Worm (Caenorhabditis elegans) whole organism, late embryonic: ENCODE results near the gene F58G1.2.

ENCODE experiments used
- C08G9.2 ChIP-seq: sonication (generic microtip); optimal IDR thresholded peaks from 2 replicates; lab custom pipeline; 2016; ENCODE audit warnings: mild to moderate bottlenecking, missing genetic modification characterization, moderate library complexity, missing compliant biosample characterization
- F13H6.1 ChIP-seq: sonication (generic microtip); optimal IDR thresholded peaks from 2 replicates; lab custom pipeline; 2016; ENCODE audit warnings: missing genetic modification characterization, missing compliant biosample characterization
- K02D7.2 ChIP-seq: sonication (generic microtip); optimal IDR thresholded peaks from 2 replicates; lab custom pipeline; 2017; ENCODE audit warnings: mild to moderate bottlenecking, missing genetic modification characterization, missing compliant biosample characterization
- K09A11.1 ChIP-seq: sonication (generic microtip); optimal IDR thresholded peaks from 2 replicates; lab custom pipeline; 2017; ENCODE audit warnings: antibody characterized with exemption, mild to moderate bottlenecking, missing genetic modification characterization, missing compliant biosample characterization; ENCODE audit not compliant: insufficient read depth
- T23F11.4 ChIP-seq: fragments of 200-800 bp; sonication (Bioruptor generic); optimal IDR thresholded peaks from 2 replicates; lab custom pipeline; 2018; ENCODE audit warnings: mild to moderate bottlenecking, missing genetic modification characterization, missing compliant biosample characterization
- ama-1 ChIP-seq: fragments of 150-350 bp; optimal IDR thresholded peaks from 2 replicates; lab custom pipeline; 2014
- ceh-18 ChIP-seq: sonication (generic microtip); optimal IDR thresholded peaks from 2 replicates; lab custom pipeline; 2016; ENCODE audit warnings: missing genetic modification characterization, missing compliant biosample characterization
- ceh-2 ChIP-seq: sonication (generic microtip); optimal IDR thresholded peaks from 2 replicates; lab custom pipeline; 2016; ENCODE audit warnings: missing genotype, missing genetic modification characterization, missing compliant biosample characterization
- ceh-22 ChIP-seq: sonication (generic microtip); optimal IDR thresholded peaks from 2 replicates; lab custom pipeline; 2017; ENCODE audit warnings: missing biosample characterization, missing genetic modification characterization
- ceh-34 ChIP-seq: sonication (generic microtip); optimal IDR thresholded peaks from 2 replicates; lab custom pipeline; 2016; ENCODE audit warnings: mild to moderate bottlenecking, missing genetic modification characterization, missing compliant biosample characterization
- ceh-9 ChIP-seq: sonication (generic microtip); optimal IDR thresholded peaks from 2 replicates; lab custom pipeline; 2016; ENCODE audit warnings: mild to moderate bottlenecking, missing genetic modification characterization, inconsistent platforms, missing compliant biosample characterization
- che-1 ChIP-seq: sonication (generic microtip); optimal IDR thresholded peaks from 2 replicates; lab custom pipeline; 2016; ENCODE audit warnings: mild to moderate bottlenecking, missing genetic modification characterization, missing compliant biosample characterization
- dmd-4 ChIP-seq: sonication (generic microtip); optimal IDR thresholded peaks from 2 replicates; lab custom pipeline; 2016; ENCODE audit warnings: borderline replicate concordance, missing genetic modification characterization, missing compliant biosample characterization
- dve-1 ChIP-seq: sonication (generic microtip); optimal IDR thresholded peaks from 2 replicates; lab custom pipeline; 2017; ENCODE audit warnings: antibody characterized with exemption, mild to moderate bottlenecking, missing genetic modification characterization, missing compliant biosample characterization
- elt-4 ChIP-seq: sonication (generic microtip); optimal IDR thresholded peaks from 2 replicates; lab custom pipeline; 2016; ENCODE audit warnings: missing genetic modification characterization, missing compliant biosample characterization
- ets-4 ChIP-seq: sonication (generic microtip); optimal IDR thresholded peaks from 2 replicates; lab custom pipeline; 2016; ENCODE audit warnings: missing genetic modification characterization, missing compliant biosample characterization
- eyg-1 ChIP-seq: sonication (generic microtip); optimal IDR thresholded peaks from 2 replicates; lab custom pipeline; 2016; ENCODE audit warnings: missing genotype, missing genetic modification characterization, missing compliant biosample characterization
- gmeb-2 ChIP-seq: sonication (generic microtip); optimal IDR thresholded peaks from 2 replicates; lab custom pipeline; 2016; ENCODE audit warnings: missing genetic modification characterization, inconsistent platforms, missing compliant biosample characterization
- hlh-13 ChIP-seq: fragments of 200-800 bp; sonication (Bioruptor generic); optimal IDR thresholded peaks from 2 replicates; lab custom pipeline; 2018; ENCODE audit warnings: mild to moderate bottlenecking, missing genetic modification characterization, missing compliant biosample characterization
- hlh-8 ChIP-seq: sonication (generic microtip); optimal IDR thresholded peaks from 2 replicates; lab custom pipeline; 2016; ENCODE audit warnings: missing genotype, missing genetic modification characterization, missing compliant biosample characterization
- lim-6 ChIP-seq: sonication (generic microtip); optimal IDR thresholded peaks from 2 replicates; lab custom pipeline; 2016; ENCODE audit warnings: missing genetic modification characterization, missing compliant biosample characterization
- lin-11 ChIP-seq: fragments of 200-800 bp; sonication (Bioruptor generic); optimal IDR thresholded peaks from 2 replicates; lab custom pipeline; 2018; ENCODE audit warnings: mild to moderate bottlenecking, missing genetic modification characterization, missing compliant biosample characterization
- mec-3 ChIP-seq: sonication (generic microtip); optimal IDR thresholded peaks from 2 replicates; lab custom pipeline; 2016; ENCODE audit warnings: borderline replicate concordance, missing genetic modification characterization, missing compliant biosample characterization
- nfya-1 ChIP-seq: sonication (generic microtip); optimal IDR thresholded peaks from 2 replicates; lab custom pipeline; 2017; ENCODE audit warnings: missing genetic modification characterization, mild to moderate bottlenecking, missing compliant biosample characterization, antibody characterized with exemption, moderate library complexity
- nhr-232 ChIP-seq: sonication (generic microtip); optimal IDR thresholded peaks from 2 replicates; lab custom pipeline; 2016; ENCODE audit warnings: missing genetic modification characterization, missing compliant biosample characterization
- npax-4 ChIP-seq: sonication (generic microtip); optimal IDR thresholded peaks from 2 replicates; lab custom pipeline; 2016; ENCODE audit warnings: missing genetic modification characterization, missing compliant biosample characterization
- pag-3 ChIP-seq: sonication (generic microtip); optimal IDR thresholded peaks from 2 replicates; lab custom pipeline; 2016; ENCODE audit warnings: missing compliant biosample characterization, missing genetic modification characterization, borderline replicate concordance
- pat-9 ChIP-seq: fragments of 200-800 bp; sonication (Bioruptor generic); optimal IDR thresholded peaks from 2 replicates; lab custom pipeline; 2018; ENCODE audit warnings: mild to moderate bottlenecking, missing genetic modification characterization, moderate library complexity, missing compliant biosample characterization
- pax-1 ChIP-seq: fragments of 150-350 bp; optimal IDR thresholded peaks from 2 replicates; lab custom pipeline; 2014; ENCODE audit warnings: missing biosample characterization, missing genetic modification characterization
- pqm-1 ChIP-seq: sonication (generic microtip); optimal IDR thresholded peaks from 2 replicates; lab custom pipeline; 2016; ENCODE audit warnings: missing genetic modification characterization, missing compliant biosample characterization
- rnt-1 ChIP-seq: sonication (generic microtip); optimal IDR thresholded peaks from 2 replicates; lab custom pipeline; 2016; ENCODE audit warnings: missing genetic modification characterization, missing compliant biosample characterization
- sdc-2 ChIP-seq: sonication (generic microtip); optimal IDR thresholded peaks from 2 replicates; lab custom pipeline; 2016; ENCODE audit warnings: missing genotype, missing genetic modification characterization, missing compliant biosample characterization
- sox-2 ChIP-seq: fragments of 200-800 bp; sonication (Bioruptor generic); IDR thresholded peaks from 2 replicates; pipeline ENCODE4 v1.3.6; 2022; ENCODE audit warnings: missing genetic modification reagents, missing genetic modification characterization, missing compliant biosample characterization
- syd-9 ChIP-seq: sonication (generic microtip); optimal IDR thresholded peaks from 2 replicates; lab custom pipeline; 2016; ENCODE audit warnings: mild to moderate bottlenecking, missing genetic modification characterization, moderate library complexity, missing compliant biosample characterization
- tbx-2 ChIP-seq: sonication (generic microtip); optimal IDR thresholded peaks from 2 replicates; lab custom pipeline; 2016; ENCODE audit warnings: missing genetic modification characterization, missing compliant biosample characterization
- tbx-7 ChIP-seq: sonication (generic microtip); optimal IDR thresholded peaks from 2 replicates; lab custom pipeline; 2016; ENCODE audit warnings: missing genotype, missing genetic modification characterization, missing compliant biosample characterization
- unc-3 ChIP-seq, 2 experiments: fragments of 200-800 bp in 1 of 2; sonication (Bioruptor generic) in 1 of 2; sonication (generic microtip) in 1 of 2; conservative IDR thresholded peaks in 1 of 2; optimal IDR thresholded peaks in 1 of 2; 2 replicates each; pipeline versions ENCODE4 v1.3.6 to Lab custom; 2016 to 2022; ENCODE audit warnings: missing compliant biosample characterization in 2 of 2, missing genetic modification characterization in 2 of 2, missing genetic modification reagents in 1 of 2
- unc-42 ChIP-seq: sonication (generic microtip); optimal IDR thresholded peaks from 2 replicates; lab custom pipeline; 2016; ENCODE audit warnings: missing genotype, missing genetic modification characterization, missing compliant biosample characterization

The F58G1.2 gene

DNA sequence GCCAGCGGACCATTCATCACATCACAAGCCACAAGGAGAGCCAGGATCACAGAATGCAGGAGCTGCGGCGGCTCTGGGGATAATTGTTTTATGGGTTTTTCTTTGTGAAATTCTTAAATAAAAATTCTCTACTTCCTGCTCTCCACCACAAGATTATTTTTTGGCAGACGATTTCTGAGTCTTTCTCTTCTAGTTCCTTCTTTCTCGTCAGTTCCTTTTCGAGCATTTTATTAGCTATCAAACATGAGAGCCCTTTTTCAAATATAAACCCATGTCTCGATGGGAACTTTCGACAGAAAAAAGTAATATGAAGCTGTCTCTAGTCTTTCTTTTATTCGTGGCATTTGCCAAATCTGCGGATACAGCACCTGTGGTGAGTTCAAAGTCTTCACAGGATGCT, 30.3 kb downstream of the F58G1.2 start, which contains the start of gene F35C5.3:
TSS of gene F35C5.3 (plus strand) at position 301 of the 400 bp plus-strand sequence.
- TF ChIP-seq pqm-1 (no peak), K02D7.2 (tag; lab: Kevin White, UChicago) (no peak), C08G9.2 (tag; lab: Kevin White, UChicago) (no peak), T23F11.4 (GFP tag; lab: Kevin White, UChicago) (no peak), che-1 (tag; lab: Kevin White, UChicago) (no peak), npax-4 (tag; lab: Kevin White, UChicago) (no peak), nfya-1 (no peak), pax-1 (no peak), syd-9 (tag; lab: Kevin White, UChicago) (no peak), lin-11 (tag; lab: Kevin White, UChicago) (no peak), dve-1 (tag; lab: Kevin White, UChicago) (no peak), hlh-8 (no peak), pag-3 (tag; lab: Kevin White, UChicago) (no peak), eyg-1 (no peak), ceh-18 (tag; lab: Kevin White, UChicago) (no peak), ceh-2 (tag; lab: Kevin White, UChicago) (no peak), nhr-232 (no peak), mec-3 (no peak), elt-4 (no peak), ama-1 (no peak)
- TF ChIP-seq, all 69 proteins: peak for 0

DNA sequence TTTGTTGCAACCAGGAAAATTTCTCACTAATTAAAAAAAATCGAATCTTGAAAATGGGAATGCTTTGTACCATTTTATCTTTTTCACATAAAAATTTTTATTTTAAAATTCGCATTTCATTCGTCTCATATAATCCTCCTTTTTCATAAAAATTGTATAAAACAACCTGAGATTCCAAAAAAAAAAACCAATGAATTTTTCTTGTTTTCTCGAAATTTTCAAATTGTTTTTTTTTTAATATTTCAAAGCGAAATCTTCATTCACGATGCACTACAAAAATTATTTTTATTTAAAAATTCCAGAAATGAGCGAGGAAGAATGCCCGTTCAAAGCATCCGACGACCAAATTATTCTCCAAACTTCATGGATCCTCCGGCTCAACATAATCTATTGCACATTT, 33.8 kb downstream of the F58G1.2 start, which contains the start of gene sra-14:
TSS of gene sra-14 (plus strand) at position 301 of the 400 bp plus-strand sequence.
- TF ChIP-seq hlh-13 (GFP tag; lab: Kevin White, UChicago): no peak
- TF ChIP-seq gmeb-2 (tag; lab: Kevin White, UChicago): no peak
- TF ChIP-seq T23F11.4 (GFP tag; lab: Kevin White, UChicago): no peak
- no peak for TF ChIP-seq eyg-1
- TF ChIP-seq F13H6.1 (tag; lab: Kevin White, UChicago): no peak
- no peak for TF ChIP-seq pqm-1
- no peak for TF ChIP-seq C08G9.2 (tag; lab: Kevin White, UChicago)
- TF ChIP-seq rnt-1 (tag; lab: Kevin White, UChicago): no peak
- TF ChIP-seq lin-11 (tag; lab: Kevin White, UChicago): no peak
- no peak for TF ChIP-seq tbx-7 (tag; lab: Kevin White, UChicago)
- no peak for TF ChIP-seq K09A11.1
- no peak for TF ChIP-seq nfya-1
- TF ChIP-seq unc-42 (tag; lab: Kevin White, UChicago): no peak
- no peak for TF ChIP-seq ets-4 (tag; lab: Kevin White, UChicago)
- no peak for TF ChIP-seq unc-3 (GFP tag; conservative IDR thresholded peaks at IDR 0.05; lab: Robert Waterston, UW)
- TF ChIP-seq unc-3 (tag; optimal IDR thresholded peaks at IDR 0.05; lab: Kevin White, UChicago): no peak
- TF ChIP-seq dmd-4 (tag; lab: Kevin White, UChicago): no peak
- TF ChIP-seq sdc-2: no peak
- no peak for TF ChIP-seq hlh-8
- no peak for TF ChIP-seq pat-9 (tag; lab: Kevin White, UChicago)
- no peak for TF ChIP-seq ceh-9

DNA sequence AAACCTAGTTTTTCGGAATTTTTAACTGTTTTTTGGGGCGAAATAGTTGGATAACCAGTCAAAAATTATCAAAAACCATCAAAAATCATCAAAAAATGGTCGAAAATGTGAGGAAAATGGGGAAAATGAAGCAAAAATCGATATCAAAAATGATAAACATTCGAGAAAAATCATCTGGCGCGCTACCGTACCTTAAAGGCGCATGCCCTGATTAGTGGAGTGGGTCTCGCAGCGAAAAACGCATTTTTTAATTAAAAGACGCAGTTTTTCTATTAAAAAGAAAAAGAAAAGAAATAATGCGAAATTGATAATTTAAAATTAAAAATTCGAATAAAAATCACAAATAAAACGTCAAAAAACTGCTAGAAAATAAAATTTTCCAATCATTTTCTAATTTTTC, 38.4 kb downstream of the F58G1.2 start, which contains the start of gene F35C5.1:
TSS of gene F35C5.1 (plus strand) at position 399 of the 400 bp plus-strand sequence.
- TF ChIP-seq sox-2 (GFP tag; lab: Robert Waterston, UW): no peak
- TF ChIP-seq gmeb-2 (tag; lab: Kevin White, UChicago): no peak
- TF ChIP-seq lim-6 (tag; lab: Kevin White, UChicago): no peak
- no peak for TF ChIP-seq tbx-2 (tag; lab: Kevin White, UChicago)
- no peak for TF ChIP-seq ceh-34
- TF ChIP-seq elt-4: no peak
- TF ChIP-seq T23F11.4 (GFP tag; lab: Kevin White, UChicago): no peak
- TF ChIP-seq ceh-22: no peak
